Worm (Caenorhabditis elegans) whole organism, young adult: Measurements from ENCODE around the gene nlp-43.
A peak's percentile ranks its signal among the peaks of the same experiment; 100 is the strongest.

Source experiments
- C17E4.6 ChIP-seq: fragments of 200-800 bp; sonication (Bioruptor generic); IDR thresholded peaks from 2 replicates; pipeline ENCODE4 v1.3.6; 2022; ENCODE audit warnings: missing genetic modification reagents, missing genetic modification characterization, missing compliant biosample characterization
- F22D6.2 ChIP-seq: sonication (generic microtip); optimal IDR thresholded peaks from 2 replicates; lab custom pipeline; 2016; ENCODE audit warnings: mild to moderate bottlenecking, missing genetic modification characterization, missing compliant biosample characterization
- F23B12.7 ChIP-seq: sonication (generic microtip); optimal IDR thresholded peaks from 2 replicates; lab custom pipeline; 2017; ENCODE audit warnings: missing genetic modification characterization, mild to moderate bottlenecking, missing compliant biosample characterization, antibody characterized with exemption, moderate library complexity; ENCODE audit not compliant: insufficient read depth
- K11D2.4 ChIP-seq: fragments of 200-800 bp; sonication (Bioruptor generic); IDR thresholded peaks from 2 replicates; pipeline ENCODE4 v1.3.6; 2022; ENCODE audit warnings: missing genetic modification reagents, missing genetic modification characterization, missing compliant biosample characterization
- T26A5.8 ChIP-seq: sonication (generic microtip); optimal IDR thresholded peaks from 2 replicates; lab custom pipeline; 2016; ENCODE audit warnings: missing genetic modification characterization, missing compliant biosample characterization
- Y67H2A.10 ChIP-seq: fragments of 200-800 bp; sonication (Bioruptor generic); conservative IDR thresholded peaks from 2 replicates; pipeline ENCODE4 v1.3.6; 2022; ENCODE audit warnings: missing genetic modification reagents, missing genetic modification characterization, missing compliant biosample characterization
- aptf-3 ChIP-seq: fragments of 200-800 bp; sonication (Bioruptor generic); IDR thresholded peaks from 2 replicates; pipeline ENCODE4 v1.3.6; 2022; ENCODE audit warnings: missing genetic modification characterization, missing compliant biosample characterization
- athp-1 ChIP-seq: sonication (generic microtip); optimal IDR thresholded peaks from 2 replicates; lab custom pipeline; 2017; ENCODE audit warnings: mild to moderate bottlenecking, missing genetic modification characterization, missing compliant biosample characterization
- attf-5 ChIP-seq: fragments of 200-800 bp; sonication (Bioruptor generic); optimal IDR thresholded peaks from 2 replicates; lab custom pipeline; 2018; ENCODE audit warnings: mild to moderate bottlenecking, missing genetic modification characterization, missing compliant biosample characterization
- attf-6 ChIP-seq: fragments of 200-800 bp; sonication (Bioruptor generic); IDR thresholded peaks from 2 replicates; pipeline ENCODE4 v1.3.6; 2022; ENCODE audit warnings: missing genetic modification reagents, missing genetic modification characterization, missing compliant biosample characterization
- bed-2 ChIP-seq: fragments of 200-800 bp; sonication (Bioruptor generic); IDR thresholded peaks from 2 replicates; pipeline ENCODE4 v1.3.6; 2022; ENCODE audit warnings: missing genetic modification reagents, missing genetic modification characterization, missing compliant biosample characterization
- ccch-3 ChIP-seq: fragments of 200-800 bp; sonication (Bioruptor generic); optimal IDR thresholded peaks from 2 replicates; lab custom pipeline; 2018; ENCODE audit warnings: mild to moderate bottlenecking, missing genetic modification characterization, missing compliant biosample characterization
- cebp-1 ChIP-seq, 2 experiments: fragments of 200-800 bp in 1 of 2; sonication (Bioruptor generic) in 1 of 2; sonication (generic microtip) in 1 of 2; IDR thresholded peaks in 1 of 2; optimal IDR thresholded peaks in 1 of 2; 2 replicates each; pipeline versions ENCODE4 v1.3.6 to Lab custom; 2017 to 2022; ENCODE audit warnings: missing compliant biosample characterization in 2 of 2, missing genetic modification characterization in 2 of 2, mild to moderate bottlenecking in 1 of 2, missing genetic modification reagents in 1 of 2, moderate library complexity in 1 of 2
- ceh-27 ChIP-seq: fragments of 200-800 bp; sonication (Bioruptor generic); optimal IDR thresholded peaks from 2 replicates; lab custom pipeline; 2018; ENCODE audit warnings: mild to moderate bottlenecking, missing genetic modification characterization, moderate library complexity, missing compliant biosample characterization
- ceh-40 ChIP-seq: fragments of 200-800 bp; sonication (Bioruptor generic); IDR thresholded peaks from 2 replicates; pipeline ENCODE4 v1.3.6; 2022; ENCODE audit warnings: missing genetic modification characterization, missing compliant biosample characterization
- die-1 ChIP-seq: sonication (generic microtip); optimal IDR thresholded peaks from 2 replicates; lab custom pipeline; 2016; ENCODE audit warnings: missing genotype, mild to moderate bottlenecking, missing genetic modification characterization, missing compliant biosample characterization
- dpff-1 ChIP-seq: sonication (generic microtip); optimal IDR thresholded peaks from 2 replicates; lab custom pipeline; 2017; ENCODE audit warnings: mild to moderate bottlenecking, missing genetic modification characterization, missing compliant biosample characterization
- efl-1 ChIP-seq: fragments of 150-350 bp; optimal IDR thresholded peaks from 2 replicates; lab custom pipeline; 2014; ENCODE audit warnings: missing biosample characterization, missing genetic modification reagents, missing genetic modification characterization
- egl-18 ChIP-seq: fragments of 200-800 bp; sonication (Bioruptor generic); IDR thresholded peaks from 2 replicates; pipeline ENCODE4 v1.3.6; 2022; ENCODE audit warnings: missing genetic modification reagents, missing genetic modification characterization, missing compliant biosample characterization
- egrh-3 ChIP-seq: fragments of 200-800 bp; sonication (Bioruptor generic); IDR thresholded peaks from 2 replicates; pipeline ENCODE4 v1.3.6; 2022; ENCODE audit warnings: missing genetic modification reagents, missing genetic modification characterization, missing compliant biosample characterization
- ets-4 ChIP-seq: fragments of 200-800 bp; sonication (Bioruptor generic); optimal IDR thresholded peaks from 2 replicates; lab custom pipeline; 2018; ENCODE audit warnings: mild to moderate bottlenecking, missing genetic modification characterization, missing compliant biosample characterization
- hmg-1.2 ChIP-seq: fragments of 200-800 bp; sonication (Bioruptor generic); IDR thresholded peaks from 2 replicates; pipeline ENCODE4 v1.3.6; 2022; ENCODE audit warnings: missing genetic modification reagents, missing genetic modification characterization, missing compliant biosample characterization
- hmg-20 ChIP-seq: fragments of 200-800 bp; sonication (Bioruptor generic); IDR thresholded peaks from 2 replicates; pipeline ENCODE4 v1.3.6; 2022; ENCODE audit warnings: missing genetic modification reagents, missing genetic modification characterization, missing compliant biosample characterization
- hsf-1 ChIP-seq: fragments of 200-800 bp; sonication (Bioruptor generic); IDR thresholded peaks from 2 replicates; pipeline ENCODE4 v1.3.6; 2022; ENCODE audit warnings: missing genetic modification reagents, missing genetic modification characterization, missing compliant biosample characterization
- let-526 ChIP-seq: fragments of 200-800 bp; sonication (Bioruptor generic); IDR thresholded peaks from 2 replicates; pipeline ENCODE4 v1.3.6; 2022; ENCODE audit warnings: missing genetic modification reagents, missing genetic modification characterization, missing compliant biosample characterization
- let-607 ChIP-seq, 2 experiments: fragments of 200-800 bp in 1 of 2; sonication (Bioruptor generic) in 1 of 2; sonication (generic microtip) in 1 of 2; optimal IDR thresholded peaks; 2 replicates each; lab custom pipeline; 2016 to 2018; ENCODE audit warnings: mild to moderate bottlenecking in 2 of 2, missing compliant biosample characterization in 2 of 2, missing genetic modification characterization in 2 of 2, moderate library complexity in 2 of 2, missing genotype in 1 of 2
- lin-26 ChIP-seq: fragments of 200-800 bp; sonication (Bioruptor generic); IDR thresholded peaks from 2 replicates; pipeline ENCODE4 v1.3.6; 2022; ENCODE audit warnings: missing genetic modification reagents, missing genetic modification characterization, missing compliant biosample characterization
- lsl-1 ChIP-seq: fragments of 200-800 bp; sonication (Bioruptor generic); optimal IDR thresholded peaks from 2 replicates; lab custom pipeline; 2018; ENCODE audit warnings: mild to moderate bottlenecking, missing genetic modification characterization, moderate library complexity, missing compliant biosample characterization
- lsy-27 ChIP-seq: sonication (generic microtip); optimal IDR thresholded peaks from 2 replicates; lab custom pipeline; 2017; ENCODE audit warnings: missing genetic modification characterization, mild to moderate bottlenecking, missing compliant biosample characterization, antibody characterized with exemption, missing genotype, borderline replicate concordance; ENCODE audit not compliant: insufficient read depth
- madf-10 ChIP-seq: sonication (generic microtip); optimal IDR thresholded peaks from 2 replicates; lab custom pipeline; 2016; ENCODE audit warnings: mild to moderate bottlenecking, missing genetic modification characterization, missing compliant biosample characterization
- madf-3 ChIP-seq: fragments of 200-800 bp; sonication (Bioruptor generic); IDR thresholded peaks from 2 replicates; pipeline ENCODE4 v1.3.6; 2022; ENCODE audit warnings: missing genetic modification reagents, missing genetic modification characterization, missing compliant biosample characterization
- mel-28 ChIP-seq: sonication (generic microtip); optimal IDR thresholded peaks from 2 replicates; lab custom pipeline; 2016; ENCODE audit warnings: borderline replicate concordance, mild to moderate bottlenecking, missing genetic modification characterization, missing compliant biosample characterization
- nfya-2 ChIP-seq: fragments of 200-800 bp; sonication (Bioruptor generic); IDR thresholded peaks from 2 replicates; pipeline ENCODE4 v1.3.6; 2022; ENCODE audit warnings: missing genetic modification reagents, missing genetic modification characterization, missing compliant biosample characterization
- nfyb-1 ChIP-seq: fragments of 200-800 bp; sonication (Bioruptor generic); IDR thresholded peaks from 2 replicates; pipeline ENCODE4 v1.3.6; 2022; ENCODE audit warnings: missing genetic modification reagents, missing genetic modification characterization, missing compliant biosample characterization
- nhr-90 ChIP-seq: sonication (generic microtip); optimal IDR thresholded peaks from 2 replicates; lab custom pipeline; 2016; ENCODE audit warnings: missing genotype, mild to moderate bottlenecking, missing genetic modification characterization, missing compliant biosample characterization
- pha-4 ChIP-seq: fragments of 150-350 bp; sonication (generic microtip); optimal IDR thresholded peaks from 2 replicates; lab custom pipeline; 2014; ENCODE audit warnings: missing biosample characterization, missing genetic modification reagents, missing genetic modification characterization
- rcor-1 ChIP-seq: fragments of 200-800 bp; sonication (Bioruptor generic); IDR thresholded peaks from 2 replicates; pipeline ENCODE4 v1.3.6; 2022; ENCODE audit warnings: missing genetic modification reagents, missing genetic modification characterization, missing compliant biosample characterization
- rec-8 ChIP-seq, 2 experiments: sonication (generic microtip); optimal IDR thresholded peaks; 2 replicates each; lab custom pipeline; 2016; ENCODE audit warnings: mild to moderate bottlenecking in 2 of 2, missing genetic modification characterization in 2 of 2, missing genetic modification reagents in 2 of 2, missing genotype in 2 of 2, missing biosample characterization in 1 of 2, missing compliant biosample characterization in 1 of 2, moderate library complexity in 1 of 2
- sea-2 ChIP-seq: fragments of 200-800 bp; sonication (Bioruptor generic); IDR thresholded peaks from 2 replicates; pipeline ENCODE4 v1.3.6; 2022; ENCODE audit warnings: missing genetic modification characterization, missing compliant biosample characterization
- snpc-1.1 ChIP-seq: sonication (generic microtip); optimal IDR thresholded peaks from 2 replicates; lab custom pipeline; 2017; ENCODE audit warnings: missing genetic modification characterization, mild to moderate bottlenecking, missing compliant biosample characterization, antibody characterized with exemption, moderate library complexity, missing genotype, missing genetic modification reagents; ENCODE audit not compliant: insufficient read depth
- snpc-4 ChIP-seq, 5 experiments: fragments of 150-350 bp in 1 of 5; sonication (generic microtip) in 4 of 5; optimal IDR thresholded peaks; 2 replicates each; lab custom pipeline; 2014 to 2018; ENCODE audit warnings: missing genetic modification characterization in 5 of 5, missing biosample characterization in 3 of 5, antibody characterized with exemption in 2 of 5, mild to moderate bottlenecking in 2 of 5, missing compliant biosample characterization in 2 of 5, missing genotype in 2 of 5, moderate library complexity in 2 of 5, missing genetic modification reagents in 1 of 5
- sptf-2 ChIP-seq: fragments of 200-800 bp; sonication (Bioruptor generic); optimal IDR thresholded peaks from 2 replicates; lab custom pipeline; 2018; ENCODE audit warnings: mild to moderate bottlenecking, missing genetic modification characterization, missing compliant biosample characterization
- zfh-2 ChIP-seq: fragments of 200-800 bp; sonication (Bioruptor generic); conservative IDR thresholded peaks from 2 replicates; pipeline ENCODE4 v1.3.6; 2022; ENCODE audit warnings: missing genetic modification reagents, missing genetic modification characterization, missing compliant biosample characterization

Gene nlp-43

DNA sequence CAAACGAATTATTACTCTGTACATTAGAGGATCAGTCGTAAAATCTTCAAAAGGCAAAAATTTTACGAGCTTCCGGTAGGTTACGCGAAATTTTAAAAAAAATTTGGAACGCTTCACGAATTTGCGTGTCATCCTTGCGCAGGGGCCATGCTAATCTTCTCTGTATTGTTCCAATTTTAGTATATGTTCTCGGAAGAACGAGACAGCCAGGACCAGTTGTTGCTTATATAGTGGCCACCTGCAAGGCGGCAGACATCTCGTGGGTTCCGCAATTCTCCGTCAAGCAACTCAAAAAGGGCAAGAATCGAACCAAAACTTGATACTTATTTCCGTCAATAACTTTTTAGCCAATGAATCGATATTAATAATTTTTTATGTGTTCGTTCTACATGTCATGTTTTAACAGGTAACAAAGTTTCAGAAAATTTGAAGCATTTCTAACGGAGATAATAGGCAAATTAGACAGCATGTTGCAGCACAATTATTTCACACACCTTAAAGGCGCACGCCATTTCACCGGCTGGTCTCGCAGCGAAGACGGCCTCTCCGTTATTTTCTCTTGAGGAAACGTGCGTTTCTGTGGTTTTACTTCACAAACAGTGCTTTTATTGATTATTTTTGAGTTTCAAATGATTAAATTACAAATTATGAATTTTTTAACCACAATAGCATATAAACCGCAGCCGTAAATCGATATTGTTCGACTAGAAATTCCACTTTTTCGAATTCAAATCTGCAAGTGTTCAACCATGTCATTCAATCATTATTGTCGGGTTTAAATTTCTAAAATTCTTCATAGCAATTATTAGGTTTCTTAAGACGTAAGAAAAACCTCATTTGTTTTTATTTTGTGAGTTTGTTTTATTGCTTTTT, 38.7 kb downstream of the nlp-43 start:
- peak; percentile 49; the same call in 1 of the 2 replicates for TF ChIP-seq hmg-20 (GFP tag; lab: Robert Waterston, UW)
- TF ChIP-seq Y67H2A.10 (GFP tag; lab: Robert Waterston, UW), result peak; percentile 12; the same call in 1 of the 2 replicates
- TF ChIP-seq lsl-1 (GFP tag; lab: Kevin White, UChicago), result peak; percentile 61
- no peak for TF ChIP-seq zfh-2 (GFP tag; lab: Robert Waterston, UW)
- peak; percentile 36 for TF ChIP-seq ets-4 (GFP tag; lab: Kevin White, UChicago)
- TF ChIP-seq dpff-1 (tag; lab: Kevin White, UChicago), result no peak
- peak; percentile 81 for TF ChIP-seq hsf-1 (GFP tag; lab: Robert Waterston, UW)
- TF ChIP-seq let-526 (GFP tag; lab: Robert Waterston, UW), result peak; percentile 36; the same call in 1 of the 2 replicates
- TF ChIP-seq snpc-4 (GFP tag; optimal IDR thresholded peaks at IDR 0.05; lab: Kevin White, UChicago), result peak; percentile 97
- peak; percentile 98 to 99 (median 98) for TF ChIP-seq snpc-4 (tag; optimal IDR thresholded peaks at IDR 0.05; lab: Kevin White, UChicago)
- peak; percentile 94 for TF ChIP-seq lin-26 (GFP tag; lab: Robert Waterston, UW)
- peak; percentile 18 for TF ChIP-seq madf-10 (tag; lab: Kevin White, UChicago)
- no peak for TF ChIP-seq ccch-3 (GFP tag; lab: Kevin White, UChicago)
- TF ChIP-seq ceh-40 (GFP tag; lab: Robert Waterston, UW), result peak; percentile 87; the same call in 1 of the 2 replicates
- TF ChIP-seq T26A5.8 (tag; lab: Kevin White, UChicago), result peak; percentile 81
- TF ChIP-seq efl-1, result peak; percentile 25
- TF ChIP-seq rcor-1, result peak; percentile 78
- peak; percentile 86 for TF ChIP-seq hmg-1.2
- peak; percentile 82 for TF ChIP-seq K11D2.4 (GFP tag; lab: Robert Waterston, UW)
- peak; percentile 3 for TF ChIP-seq pha-4 (tag; lab: Kevin White, UChicago)
- peak; percentile 69 for TF ChIP-seq F23B12.7 (tag; lab: Kevin White, UChicago)
- TF ChIP-seq aptf-3 (GFP tag; lab: Robert Waterston, UW), result peak; percentile 93
- peak; percentile 78 for TF ChIP-seq egl-18 (GFP tag; lab: Robert Waterston, UW)
- peak; percentile 57 to 90 for TF ChIP-seq rec-8 (tag; optimal IDR thresholded peaks at IDR 0.05; lab: Kevin White, UChicago)
- peak; percentile 70 for TF ChIP-seq attf-5 (GFP tag; lab: Kevin White, UChicago)
- TF ChIP-seq let-607 (tag; optimal IDR thresholded peaks at IDR 0.05; lab: Kevin White, UChicago), result peak; percentile 61 to 65
- TF ChIP-seq C17E4.6 (GFP tag; lab: Robert Waterston, UW), result peak; percentile 81
- TF ChIP-seq sea-2, result 0 out of 2 replicates have a peak, but pooled peaks have one; percentile 52
- TF ChIP-seq snpc-1.1 (tag; lab: Kevin White, UChicago), result peak; percentile 94
- TF ChIP-seq die-1, result peak; percentile 91
- peak; percentile 94 for TF ChIP-seq nfyb-1 (GFP tag; lab: Robert Waterston, UW)
- peak; percentile 59 for TF ChIP-seq cebp-1 (GFP tag; IDR thresholded peaks at IDR 0.05; lab: Robert Waterston, UW)
- TF ChIP-seq cebp-1 (tag; optimal IDR thresholded peaks at IDR 0.05; lab: Kevin White, UChicago), result peak; percentile 83
- peak; percentile 9 for TF ChIP-seq lsy-27 (tag; lab: Kevin White, UChicago)
- peak; percentile 70 for TF ChIP-seq attf-6 (GFP tag; lab: Robert Waterston, UW)
- peak; percentile 76; the same call in 1 of the 2 replicates for TF ChIP-seq madf-3
- TF ChIP-seq sptf-2 (GFP tag; lab: Kevin White, UChicago), result peak; percentile 42
- TF ChIP-seq F22D6.2 (tag; lab: Kevin White, UChicago), result peak; percentile 62
- TF ChIP-seq nhr-90 (tag; lab: Kevin White, UChicago), result peak; percentile 89
- peak; percentile 40 for TF ChIP-seq mel-28 (tag; lab: Kevin White, UChicago)
- peak; percentile 75 for TF ChIP-seq bed-2 (GFP tag; lab: Robert Waterston, UW)
- peak; percentile 65 for TF ChIP-seq ceh-27 (GFP tag; lab: Kevin White, UChicago)
- TF ChIP-seq athp-1 (tag; lab: Kevin White, UChicago), result peak; percentile 87
- TF ChIP-seq nfya-2 (GFP tag; lab: Robert Waterston, UW), result 0 out of 2 replicates have a peak, but pooled peaks have one; percentile 81
- 0 out of 2 replicates have a peak, but pooled peaks have one; percentile 28 for TF ChIP-seq egrh-3
